Fruit fly (Drosophila melanogaster): ENCODE data around the gene RnrL.

RnrL gene

DNA sequence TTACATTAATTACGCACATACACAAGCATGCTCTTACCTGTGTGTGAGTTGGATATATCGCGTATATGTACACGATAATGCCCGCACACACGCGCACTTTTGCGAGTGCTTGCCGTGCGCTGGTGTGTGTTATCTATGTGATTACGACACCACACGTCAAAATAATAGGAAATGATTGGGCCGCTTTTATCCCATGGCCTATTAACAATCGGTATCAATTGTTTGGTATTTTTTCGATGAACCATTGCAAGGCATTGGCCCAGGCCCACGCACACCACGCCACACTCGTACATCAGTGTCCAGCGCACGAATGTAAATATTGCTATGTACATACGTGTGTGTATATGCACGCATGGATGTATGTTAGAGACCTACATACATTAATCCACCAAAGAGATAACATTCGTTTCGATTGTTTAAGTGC, 7.1 kb upstream of the RnrL start:
- no peak for TF ChIP-seq CG11247 (GFP tag; IDR thresholded peaks at IDR 0.05)
- TF ChIP-seq CG4360 (GFP tag; IDR thresholded peaks at IDR 0.05): no peak
- TF ChIP-seq CrebB (tag; optimal IDR thresholded peaks at IDR 0.05): peak; percentile 89
- no peak for TF ChIP-seq Ada2b (GFP tag; IDR thresholded peaks at IDR 0.05)
- peak; percentile 70; the same call in 1 of the 2 replicates for TF ChIP-seq NFAT (GFP tag; IDR thresholded peaks at IDR 0.05)
- no peak for TF ChIP-seq zfh1 (GFP tag; IDR thresholded peaks at IDR 0.05)
- peak; percentile 17 for TF ChIP-seq CG18619 (GFP tag; optimal IDR thresholded peaks at IDR 0.05)
- peak; percentile 88 for TF ChIP-seq YL-1 (GFP tag; optimal IDR thresholded peaks at IDR 0.05)
- no peak for TF ChIP-seq Abd-B (GFP tag; optimal IDR thresholded peaks at IDR 0.05)
- TF ChIP-seq ac (GFP tag; optimal IDR thresholded peaks at IDR 0.05): peak; percentile 15
- TF ChIP-seq zfh2 (GFP tag; optimal IDR thresholded peaks at IDR 0.05): peak; percentile 47
- TF ChIP-seq gsb (GFP tag; IDR thresholded peaks at IDR 0.05): no peak
- TF ChIP-seq CG1647 (GFP tag; optimal IDR thresholded peaks at IDR 0.05): peak; percentile 61
- TF ChIP-seq CG17359 (tag; optimal IDR thresholded peaks at IDR 0.05): peak; percentile 59
- peak; percentile 50 for TF ChIP-seq mam (GFP tag; optimal IDR thresholded peaks at IDR 0.05)
- TF ChIP-seq Sox100B (GFP tag; optimal IDR thresholded peaks at IDR 0.05): peak; percentile 77
- TF ChIP-seq lbe (GFP tag; optimal IDR thresholded peaks at IDR 0.05): peak; percentile 72
- peak in 1 of 3 experiments; percentile 33 for TF ChIP-seq Stat92E (GFP tag; optimal IDR thresholded peaks at IDR 0.05)
- peak; percentile 35; the same call in 1 of the 2 replicates for TF ChIP-seq Ptx1 (GFP tag; IDR thresholded peaks at IDR 0.05)
- TF ChIP-seq D19B (GFP tag; optimal IDR thresholded peaks at IDR 0.05): peak; percentile 54
- peak; percentile 69 for TF ChIP-seq Scr (GFP tag; IDR thresholded peaks at IDR 0.05; ENCODE audit: partially characterized antibody)
- peak; percentile 23 for TF ChIP-seq repo (GFP tag; optimal IDR thresholded peaks at IDR 0.05)
- TF ChIP-seq unpg (GFP tag; optimal IDR thresholded peaks at IDR 0.05): peak; percentile 57
- no peak for TF ChIP-seq mld (GFP tag; IDR thresholded peaks at IDR 0.05; ENCODE audit: partially characterized antibody)
- TF ChIP-seq CG30403 (GFP tag; optimal IDR thresholded peaks at IDR 0.05): peak; percentile 13
- TF ChIP-seq hbn (GFP tag; IDR thresholded peaks at IDR 0.05; ENCODE audit: partially characterized antibody): peak; percentile 61
- TF ChIP-seq Blimp-1 (GFP tag; optimal IDR thresholded peaks at IDR 0.05): no peak
- no peak for TF ChIP-seq fru (optimal IDR thresholded peaks at IDR 0.05)
- peak; percentile 98 for TF ChIP-seq chinmo (GFP tag; IDR thresholded peaks at IDR 0.05; ENCODE audit: partially characterized antibody)
- peak; percentile 65 for TF ChIP-seq stwl (tag; optimal IDR thresholded peaks at IDR 0.05)
- peak; percentile 57 for TF ChIP-seq bigmax (GFP tag; optimal IDR thresholded peaks at IDR 0.05)
- no peak for TF ChIP-seq CG10321 (GFP tag; IDR thresholded peaks at IDR 0.05)
- TF ChIP-seq CG8765 (GFP tag; IDR thresholded peaks at IDR 0.05): no peak
- peak; percentile 47 for TF ChIP-seq dmrt99B (tag; optimal IDR thresholded peaks at IDR 0.05)
- TF ChIP-seq Atf3 (GFP tag; optimal IDR thresholded peaks at IDR 0.05): no peak
- TF ChIP-seq CG2120 (GFP tag; optimal IDR thresholded peaks at IDR 0.05): peak; percentile 69
- peak; percentile 49 for TF ChIP-seq CG31441 (GFP tag; IDR thresholded peaks at IDR 0.05)
- peak; percentile 24 for TF ChIP-seq Lhr (GFP tag; optimal IDR thresholded peaks at IDR 0.05)
- TF ChIP-seq fd96Cb (tag; optimal IDR thresholded peaks at IDR 0.05): no peak
- peak; percentile 17 for TF ChIP-seq fd102C (GFP tag; optimal IDR thresholded peaks at IDR 0.05)
- TF ChIP-seq sob (GFP tag; IDR thresholded peaks at IDR 0.05): peak; percentile 72; the same call in 1 of the 2 replicates
- TF ChIP-seq Dfd (GFP tag; optimal IDR thresholded peaks at IDR 0.05): no peak
- peak; percentile 88 for TF ChIP-seq CG4328 (GFP tag; optimal IDR thresholded peaks at IDR 0.05)
- peak in 1 of 2 experiments; percentile 43 for TF ChIP-seq insv (GFP tag; optimal IDR thresholded peaks at IDR 0.05)
- peak; percentile 56 for TF ChIP-seq CG2712 (tag; optimal IDR thresholded peaks at IDR 0.05)
- peak; percentile 48; the same call in 1 of the 2 replicates for TF ChIP-seq tna (GFP tag; IDR thresholded peaks at IDR 0.05; ENCODE audit: partially characterized antibody)
- peak; percentile 43 for TF ChIP-seq Spps (tag; optimal IDR thresholded peaks at IDR 0.05)
- peak; percentile 81 for TF ChIP-seq CG1603 (tag; optimal IDR thresholded peaks at IDR 0.05)
- peak; percentile 65 for TF ChIP-seq PHDP (tag; optimal IDR thresholded peaks at IDR 0.05)
- TF ChIP-seq CG16779 (GFP tag; IDR thresholded peaks at IDR 0.05): no peak

Data from whole organism, embryonic.